Fruit fly (Drosophila melanogaster) Kc167 (cell line): Measurements from ENCODE around the gene GABA-B-R3.

ENCODE experiments used
- Myc ChIP-seq: fragments of >200 bp; optimal IDR thresholded peaks from 2 replicates; lab custom pipeline; 2017; ENCODE audit warnings: missing external identifiers
- Sin3A ChIP-seq: fragments of >200 bp; optimal IDR thresholded peaks from 2 replicates; lab custom pipeline; 2018; ENCODE audit warnings: missing external identifiers
- h ChIP-seq: fragments of >200 bp; optimal IDR thresholded peaks from 3 replicates; lab custom pipeline; 2018; ENCODE audit warnings: missing external identifiers
- insv ChIP-seq: fragments of >200 bp; optimal IDR thresholded peaks from 3 replicates; lab custom pipeline; 2018; ENCODE audit warnings: missing external identifiers
- psq ChIP-seq: fragments of >200 bp; optimal IDR thresholded peaks from 2 replicates; lab custom pipeline; 2017; ENCODE audit warnings: missing external identifiers
- ttk ChIP-seq: sonication (Bioruptor generic); optimal IDR thresholded peaks from 2 replicates; lab custom pipeline; 2017; ENCODE audit warnings: missing external identifiers

The GABA-B-R3 gene

dm6 chr2L:776236-776635 lies 26.5 kb downstream of the GABA-B-R3 start, which contains the start of gene CG13946:
Gene CG13946, plus strand, starts transcription at chr2L:776536.
- no peak for TF ChIP-seq ttk (lab: Kevin White, UChicago)
- TF ChIP-seq psq (lab: Kevin White, UChicago) = no peak
- no peak for TF ChIP-seq insv (lab: Kevin White, UChicago)
- TF ChIP-seq h = no peak
- no peak for TF ChIP-seq Myc (lab: Kevin White, UChicago)
- no peak for TF ChIP-seq Sin3A (lab: Kevin White, UChicago)

- TF ChIP-seq psq (lab: Kevin White, UChicago) = no peak
- no peak for TF ChIP-seq ttk (lab: Kevin White, UChicago)
- TF ChIP-seq h = no peak
- no peak for TF ChIP-seq Sin3A (lab: Kevin White, UChicago)
- no peak for TF ChIP-seq Myc (lab: Kevin White, UChicago)
- no peak for TF ChIP-seq insv (lab: Kevin White, UChicago)
Measured at dm6 chr2L:779123-779584, 29.4 kb downstream of the GABA-B-R3 start, which contains the start of gene CG13947. Gene CG13947, plus strand, starts transcription at chr2L:779173.

- no peak for TF ChIP-seq h
- no peak for TF ChIP-seq ttk (lab: Kevin White, UChicago)
- no peak for TF ChIP-seq psq (lab: Kevin White, UChicago)
- TF ChIP-seq insv (lab: Kevin White, UChicago) = no peak
- no peak for TF ChIP-seq Sin3A (lab: Kevin White, UChicago)
- no peak for TF ChIP-seq Myc (lab: Kevin White, UChicago)
Measured at dm6 chr2L:780182-780581, 30.4 kb downstream of the GABA-B-R3 start, which contains the start of gene Gr21a. Gene Gr21a, plus strand, starts transcription at chr2L:780482.

dm6 chr2L:780851-781250 lies 31.1 kb downstream of the GABA-B-R3 start:
- no peak for TF ChIP-seq h
- TF ChIP-seq Sin3A (lab: Kevin White, UChicago) = no peak
- TF ChIP-seq ttk (lab: Kevin White, UChicago) = no peak
- no peak for TF ChIP-seq psq (lab: Kevin White, UChicago)
- no peak for TF ChIP-seq Myc (lab: Kevin White, UChicago)

- no peak for TF ChIP-seq Sin3A (lab: Kevin White, UChicago)
- TF ChIP-seq psq (lab: Kevin White, UChicago) = no peak
- TF ChIP-seq ttk (lab: Kevin White, UChicago) = no peak
- no peak for TF ChIP-seq h
- TF ChIP-seq insv (lab: Kevin White, UChicago) = no peak
- TF ChIP-seq Myc (lab: Kevin White, UChicago) = no peak
Measured at dm6 chr2L:784036-784435, 34.3 kb downstream of the GABA-B-R3 start, which contains the start of gene CG3544. Gene CG3544, plus strand, starts transcription at chr2L:784336.

- TF ChIP-seq Myc (lab: Kevin White, UChicago) (no peak), h (no peak), insv (lab: Kevin White, UChicago) (no peak), ttk (lab: Kevin White, UChicago) (no peak), psq (lab: Kevin White, UChicago) (no peak), Sin3A (lab: Kevin White, UChicago) (no peak)
Measured at dm6 chr2L:789966-790365, 40.2 kb downstream of the GABA-B-R3 start.

- TF ChIP-seq Myc (lab: Kevin White, UChicago) (no peak), h (no peak), ttk (lab: Kevin White, UChicago) (no peak), insv (lab: Kevin White, UChicago) (no peak), psq (lab: Kevin White, UChicago) (no peak), Sin3A (lab: Kevin White, UChicago) (no peak)
Measured at dm6 chr2L:790698-791097, 41.0 kb downstream of the GABA-B-R3 start, which contains the start of gene Pkg21D. Gene Pkg21D, minus strand, starts transcription at chr2L:790798.

- TF ChIP-seq Sin3A (lab: Kevin White, UChicago) (no peak), ttk (lab: Kevin White, UChicago) (no peak), h (no peak), insv (lab: Kevin White, UChicago) (no peak), psq (lab: Kevin White, UChicago) (no peak), Myc (lab: Kevin White, UChicago) (no peak)
Measured at dm6 chr2L:810277-810676, 60.5 kb downstream of the GABA-B-R3 start, which contains the start of gene Nnf1b. Gene Nnf1b, plus strand, starts transcription at chr2L:810577.

dm6 chr2L:811405-811804 lies 61.7 kb downstream of the GABA-B-R3 start, which contains the start of gene Dbp21E2:
Gene Dbp21E2, plus strand, starts transcription at chr2L:811584.
- TF ChIP-seq Sin3A (lab: Kevin White, UChicago) (no peak), psq (lab: Kevin White, UChicago) (no peak), Myc (lab: Kevin White, UChicago) (no peak), insv (lab: Kevin White, UChicago) (no peak), ttk (lab: Kevin White, UChicago) (no peak), h (no peak)
